Worm (Caenorhabditis elegans) whole organism, midembryonic: ENCODE results near the gene T23B12.5.

Source experiments
- T22C8.4 ChIP-seq: fragments of 200-800 bp; sonication (Bioruptor generic); IDR thresholded peaks from 2 replicates; pipeline ENCODE4 v1.3.6; 2022; ENCODE audit warnings: missing genetic modification characterization, missing compliant biosample characterization
- cog-1 ChIP-seq: sonication (generic microtip); optimal IDR thresholded peaks from 2 replicates; lab custom pipeline; 2016; ENCODE audit warnings: missing genetic modification characterization, missing compliant biosample characterization
- flt-1 ChIP-seq: fragments of 200-800 bp; sonication (Bioruptor generic); IDR thresholded peaks from 2 replicates; pipeline ENCODE4 v1.3.6; 2022; ENCODE audit warnings: missing genetic modification characterization, missing compliant biosample characterization
- klf-2 ChIP-seq: fragments of 200-800 bp; sonication (Bioruptor generic); conservative IDR thresholded peaks from 2 replicates; pipeline ENCODE4 v1.3.6; 2022; ENCODE audit warnings: missing genetic modification reagents, missing genetic modification characterization, missing compliant biosample characterization
- med-1 ChIP-seq: sonication (generic microtip); optimal IDR thresholded peaks from 2 replicates; lab custom pipeline; 2017; ENCODE audit warnings: missing genetic modification characterization, mild to moderate bottlenecking, missing compliant biosample characterization, antibody characterized with exemption, missing genetic modification reagents; ENCODE audit not compliant: insufficient read depth
- ref-1 ChIP-seq: fragments of 200-800 bp; sonication (Bioruptor generic); conservative IDR thresholded peaks from 2 replicates; pipeline ENCODE4 v1.3.6; 2022; ENCODE audit warnings: missing genetic modification reagents, missing genetic modification characterization, missing compliant biosample characterization
- tab-1 ChIP-seq: fragments of 200-800 bp; sonication (Bioruptor generic); IDR thresholded peaks from 2 replicates; pipeline ENCODE4 v1.3.6; 2022; ENCODE audit warnings: missing genetic modification characterization, missing compliant biosample characterization
- ztf-23 ChIP-seq: fragments of 200-800 bp; sonication (Bioruptor generic); IDR thresholded peaks from 2 replicates; pipeline ENCODE4 v1.3.6; 2022; ENCODE audit warnings: missing genetic modification reagents, missing genetic modification characterization, missing compliant biosample characterization
- ztf-29 ChIP-seq: fragments of 200-800 bp; sonication (Bioruptor generic); IDR thresholded peaks from 2 replicates; pipeline ENCODE4 v1.3.6; 2022; ENCODE audit warnings: missing genetic modification reagents, missing genetic modification characterization, missing compliant biosample characterization

T23B12.5 gene

ce11 chrV:8402392-8402791, 45.4 kb downstream of the T23B12.5 start, which contains the start of gene F52E1.9:
F52E1.9 (minus strand) TSS chrV:8402669.
- TF ChIP-seq flt-1 (GFP tag; lab: Robert Waterston, UW): no peak
- TF ChIP-seq med-1 (GFP tag; lab: Kevin White, UChicago): no peak
- no peak for TF ChIP-seq T22C8.4 (GFP tag; lab: Robert Waterston, UW)
- TF ChIP-seq ref-1 (GFP tag; lab: Robert Waterston, UW): no peak
- no peak for TF ChIP-seq tab-1 (GFP tag; lab: Robert Waterston, UW)
- no peak for TF ChIP-seq ztf-23 (GFP tag; lab: Robert Waterston, UW)
- TF ChIP-seq klf-2 (GFP tag; lab: Robert Waterston, UW): no peak
- no peak for TF ChIP-seq ztf-29
- TF ChIP-seq cog-1: no peak

ce11 chrV:8401267-8401666, 46.6 kb downstream of the T23B12.5 start:
- TF ChIP-seq ref-1 (GFP tag; lab: Robert Waterston, UW) (no peak), T22C8.4 (GFP tag; lab: Robert Waterston, UW) (no peak), ztf-29 (no peak), klf-2 (GFP tag; lab: Robert Waterston, UW) (no peak), cog-1 (no peak), flt-1 (GFP tag; lab: Robert Waterston, UW) (no peak), ztf-23 (GFP tag; lab: Robert Waterston, UW) (no peak), med-1 (GFP tag; lab: Kevin White, UChicago) (no peak), tab-1 (GFP tag; lab: Robert Waterston, UW) (no peak)

ce11 chrV:8400808-8401207, 47.0 kb downstream of the T23B12.5 start:
- no peak for TF ChIP-seq cog-1
